Worm (Caenorhabditis elegans) whole organism, young adult: Measurements from ENCODE around the gene Y73B3A.8.

Source experiments
- B0035.1 ChIP-seq: sonication (generic microtip); optimal IDR thresholded peaks from 2 replicates; lab custom pipeline; 2016; ENCODE audit warnings: missing genetic modification characterization, mild to moderate bottlenecking, missing compliant biosample characterization, missing genotype, missing genetic modification reagents
- D2030.7 ChIP-seq: fragments of 200-800 bp; sonication (Bioruptor generic); IDR thresholded peaks from 2 replicates; pipeline ENCODE4 v1.3.6; 2022; ENCODE audit warnings: missing genetic modification reagents, missing genetic modification characterization, missing compliant biosample characterization
- F33H1.4 ChIP-seq: fragments of 200-800 bp; sonication (Bioruptor generic); IDR thresholded peaks from 2 replicates; pipeline ENCODE4 v1.3.6; 2022; ENCODE audit warnings: missing genetic modification reagents, missing genetic modification characterization, missing compliant biosample characterization
- Y53G8AR.9 ChIP-seq: fragments of 200-800 bp; sonication (Bioruptor generic); conservative IDR thresholded peaks from 2 replicates; pipeline ENCODE4 v1.3.6; 2022; ENCODE audit warnings: missing genetic modification reagents, missing genetic modification characterization, missing compliant biosample characterization
- Y79H2A.3 ChIP-seq: fragments of 200-800 bp; sonication (Bioruptor generic); conservative IDR thresholded peaks from 2 replicates; pipeline ENCODE4 v1.3.6; 2022; ENCODE audit warnings: missing genetic modification reagents, missing genetic modification characterization, missing compliant biosample characterization
- ZK185.1 ChIP-seq: sonication (generic microtip); optimal IDR thresholded peaks from 2 replicates; lab custom pipeline; 2016; ENCODE audit warnings: mild to moderate bottlenecking, missing genetic modification characterization, missing compliant biosample characterization; ENCODE audit not compliant: poor library complexity, severe bottlenecking
- ceh-100 ChIP-seq: fragments of 200-800 bp; sonication (Bioruptor generic); IDR thresholded peaks from 2 replicates; pipeline ENCODE4 v1.3.6; 2022; ENCODE audit warnings: missing genetic modification reagents, missing genetic modification characterization, missing compliant biosample characterization
- ceh-91 ChIP-seq: fragments of 200-800 bp; sonication (Bioruptor generic); IDR thresholded peaks from 2 replicates; pipeline ENCODE4 v1.3.6; 2022; ENCODE audit warnings: missing genetic modification reagents, missing genetic modification characterization, missing compliant biosample characterization
- dox-1 ChIP-seq: fragments of 200-800 bp; sonication (Bioruptor generic); IDR thresholded peaks from 2 replicates; pipeline ENCODE4 v1.3.6; 2022; ENCODE audit warnings: missing genetic modification reagents, missing genetic modification characterization, missing compliant biosample characterization
- egl-44 ChIP-seq: fragments of 200-800 bp; sonication (Bioruptor generic); IDR thresholded peaks from 2 replicates; pipeline ENCODE4 v1.3.6; 2022; ENCODE audit warnings: missing genetic modification reagents, missing genetic modification characterization, missing compliant biosample characterization
- egrh-3 ChIP-seq: fragments of 200-800 bp; sonication (Bioruptor generic); IDR thresholded peaks from 2 replicates; pipeline ENCODE4 v1.3.6; 2022; ENCODE audit warnings: missing genetic modification reagents, missing genetic modification characterization, missing compliant biosample characterization
- ekl-4 ChIP-seq: fragments of 200-800 bp; sonication (Bioruptor generic); IDR thresholded peaks from 2 replicates; pipeline ENCODE4 v1.3.6; 2022; ENCODE audit warnings: missing genetic modification reagents, missing genetic modification characterization, missing compliant biosample characterization
- hmg-1.2 ChIP-seq: fragments of 200-800 bp; sonication (Bioruptor generic); IDR thresholded peaks from 2 replicates; pipeline ENCODE4 v1.3.6; 2022; ENCODE audit warnings: missing genetic modification reagents, missing genetic modification characterization, missing compliant biosample characterization
- hsf-1 ChIP-seq: fragments of 200-800 bp; sonication (Bioruptor generic); IDR thresholded peaks from 2 replicates; pipeline ENCODE4 v1.3.6; 2022; ENCODE audit warnings: missing genetic modification reagents, missing genetic modification characterization, missing compliant biosample characterization
- lag-1 ChIP-seq: fragments of 200-800 bp; sonication (Bioruptor generic); IDR thresholded peaks from 2 replicates; pipeline ENCODE4 v1.3.6; 2022; ENCODE audit warnings: missing genetic modification reagents, missing genetic modification characterization, missing compliant biosample characterization
- lin-54 ChIP-seq: fragments of 200-800 bp; sonication (Bioruptor generic); optimal IDR thresholded peaks from 2 replicates; lab custom pipeline; 2018; ENCODE audit warnings: mild to moderate bottlenecking, missing genetic modification characterization, missing compliant biosample characterization
- lsl-1 ChIP-seq: fragments of 200-800 bp; sonication (Bioruptor generic); optimal IDR thresholded peaks from 2 replicates; lab custom pipeline; 2018; ENCODE audit warnings: mild to moderate bottlenecking, missing genetic modification characterization, moderate library complexity, missing compliant biosample characterization
- madf-6 ChIP-seq: fragments of 200-800 bp; sonication (Bioruptor generic); IDR thresholded peaks from 2 replicates; pipeline ENCODE4 v1.3.6; 2022; ENCODE audit warnings: missing genetic modification reagents, missing genetic modification characterization, missing compliant biosample characterization
- madf-8 ChIP-seq: fragments of 200-800 bp; sonication (Bioruptor generic); conservative IDR thresholded peaks from 2 replicates; pipeline ENCODE4 v1.3.6; 2022; ENCODE audit warnings: missing genetic modification reagents, missing genetic modification characterization, missing compliant biosample characterization
- mes-4 ChIP-seq: sonication (generic microtip); optimal IDR thresholded peaks from 2 replicates; lab custom pipeline; 2016; ENCODE audit warnings: missing genotype, missing genetic modification characterization, missing compliant biosample characterization
- nfya-1 ChIP-seq: sonication (generic microtip); optimal IDR thresholded peaks from 2 replicates; lab custom pipeline; 2017; ENCODE audit warnings: antibody characterized with exemption, missing compliant biosample characterization, missing genetic modification characterization, borderline replicate concordance; ENCODE audit not compliant: insufficient read depth
- nhr-120 ChIP-seq: fragments of 200-800 bp; sonication (Bioruptor generic); IDR thresholded peaks from 2 replicates; pipeline ENCODE4 v1.3.6; 2022; ENCODE audit warnings: missing genetic modification characterization, missing compliant biosample characterization
- pbrm-1 ChIP-seq: fragments of 200-800 bp; sonication (Bioruptor generic); IDR thresholded peaks from 2 replicates; pipeline ENCODE4 v1.3.6; 2022; ENCODE audit warnings: missing genetic modification reagents, missing genetic modification characterization, missing compliant biosample characterization
- rcor-1 ChIP-seq: fragments of 200-800 bp; sonication (Bioruptor generic); IDR thresholded peaks from 2 replicates; pipeline ENCODE4 v1.3.6; 2022; ENCODE audit warnings: missing genetic modification reagents, missing genetic modification characterization, missing compliant biosample characterization
- snpc-1.1 ChIP-seq: sonication (generic microtip); optimal IDR thresholded peaks from 2 replicates; lab custom pipeline; 2017; ENCODE audit warnings: missing genetic modification characterization, mild to moderate bottlenecking, missing compliant biosample characterization, antibody characterized with exemption, moderate library complexity, missing genotype, missing genetic modification reagents; ENCODE audit not compliant: insufficient read depth
- unc-130 ChIP-seq: sonication (generic microtip); optimal IDR thresholded peaks from 2 replicates; lab custom pipeline; 2016; ENCODE audit warnings: missing genetic modification reagents, missing genetic modification characterization, missing compliant biosample characterization
- xnd-1 ChIP-seq: sonication (generic microtip); optimal IDR thresholded peaks from 2 replicates; lab custom pipeline; 2016; ENCODE audit warnings: missing genotype, missing genetic modification reagents, missing genetic modification characterization, missing compliant biosample characterization
- zfh-2 ChIP-seq: fragments of 200-800 bp; sonication (Bioruptor generic); conservative IDR thresholded peaks from 2 replicates; pipeline ENCODE4 v1.3.6; 2022; ENCODE audit warnings: missing genetic modification reagents, missing genetic modification characterization, missing compliant biosample characterization

Gene Y73B3A.8

DNA sequence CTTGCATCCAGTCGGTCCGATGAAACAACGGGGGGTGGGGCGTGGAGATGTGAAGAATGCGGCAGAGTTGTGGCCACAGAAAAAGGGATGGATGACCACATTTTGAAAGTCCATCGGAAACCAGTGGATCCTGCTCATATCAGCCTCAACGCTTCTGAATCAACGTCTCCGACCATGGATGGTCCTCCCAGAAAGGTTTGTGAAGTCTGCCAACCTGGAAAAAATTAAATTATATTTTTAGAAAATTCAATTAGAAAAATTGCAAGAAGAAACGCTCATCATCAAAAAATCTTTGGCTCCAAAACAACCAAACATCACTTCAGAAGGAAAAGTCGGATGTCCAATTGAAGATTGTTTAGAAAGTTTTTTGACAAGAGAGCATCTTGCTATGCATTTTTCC is at the start of gene Y73B3A.8:
Gene Y73B3A.8, minus strand, starts transcription at position 101 of the 400 bp plus-strand sequence.
- TF ChIP-seq Y53G8AR.9 (GFP tag; lab: Robert Waterston, UW) (no peak), B0035.1 (no peak), zfh-2 (no peak), egl-44 (GFP tag; lab: Robert Waterston, UW) (no peak), ZK185.1 (tag; lab: Kevin White, UChicago) (no peak), lag-1 (GFP tag; lab: Robert Waterston, UW) (no peak), snpc-1.1 (no peak)
- TF ChIP-seq, all 124 proteins: peak for 0

DNA sequence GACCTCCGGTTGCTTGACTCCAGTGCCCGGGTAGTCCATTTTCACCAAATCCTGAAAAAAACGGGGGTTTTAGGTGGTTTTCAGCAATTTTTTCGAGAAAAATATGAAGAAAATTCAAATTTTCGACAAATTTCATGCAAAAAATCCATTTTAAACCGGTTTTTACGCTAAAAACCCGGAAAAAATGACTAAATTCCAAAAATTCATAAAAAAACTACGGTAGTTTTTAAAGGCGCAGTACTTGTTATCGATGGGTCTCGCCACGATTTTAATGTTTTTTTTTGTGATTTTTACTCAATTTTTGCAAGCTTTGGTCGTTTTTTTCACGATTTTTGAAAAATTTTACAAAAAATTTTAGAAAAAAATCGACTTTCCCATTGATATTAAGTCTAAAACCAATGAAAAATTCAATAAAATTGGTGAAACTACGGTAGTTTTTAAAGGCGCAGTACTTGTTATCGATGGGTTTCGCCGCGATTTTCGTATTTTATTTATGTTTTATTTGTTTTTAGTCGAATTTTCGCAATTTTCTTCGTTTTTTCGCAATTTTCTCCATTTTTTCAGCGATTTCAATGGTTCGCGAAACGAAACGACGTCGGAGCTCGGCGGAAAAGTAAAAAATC is 41.2 kb upstream of the Y73B3A.8 start, which contains the start of the genes T08D2.6 and chkr-1:
Gene T08D2.6, minus strand, starts transcription at position 51 of the 623 bp plus-strand sequence.
Gene chkr-1, plus strand, starts transcription at position 573 of the 623 bp plus-strand sequence.
- TF ChIP-seq ceh-91 (GFP tag; lab: Robert Waterston, UW) (peak; percentile 58; the same call in 1 of the 2 replicates), F33H1.4 (GFP tag; lab: Robert Waterston, UW) (peak; percentile 93), hmg-1.2 (0 out of 2 replicates have a peak, but pooled peaks have one; percentile 12), madf-6 (GFP tag; lab: Robert Waterston, UW) (peak; percentile 82), xnd-1 (tag; lab: Kevin White, UChicago) (peak; percentile 79), lsl-1 (peak; percentile 66), madf-8 (GFP tag; lab: Robert Waterston, UW) (peak; percentile 47), D2030.7 (GFP tag; lab: Robert Waterston, UW) (peak; percentile 80)

DNA sequence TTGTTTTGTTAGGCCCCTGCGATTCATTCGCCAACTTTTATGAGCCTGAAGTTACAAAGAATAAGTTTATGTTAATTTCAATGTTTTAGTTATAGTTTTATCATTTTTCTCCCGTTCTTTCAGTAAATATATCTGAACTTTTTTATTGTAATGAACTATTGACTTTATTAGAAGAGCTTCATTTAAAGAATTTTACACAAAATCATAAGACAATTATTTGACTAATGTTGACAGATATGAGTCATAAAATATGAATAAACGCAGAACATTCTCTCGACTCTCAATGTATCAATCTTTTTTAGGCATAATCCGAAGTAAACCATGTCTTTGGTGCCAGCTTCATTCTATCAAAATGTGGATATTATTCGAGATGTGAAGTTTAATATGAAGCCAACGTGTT is 36.0 kb upstream of the Y73B3A.8 start, which contains the start of the genes T08D2.5 and T08D2.4:
Gene T08D2.5, plus strand, starts transcription at position 301 of the 400 bp plus-strand sequence.
Gene T08D2.4, plus strand, starts transcription at position 322 of the 400 bp plus-strand sequence.
- TF ChIP-seq unc-130 (GFP tag; lab: Kevin White, UChicago) (no peak), nhr-120 (GFP tag; lab: Robert Waterston, UW) (no peak), mes-4 (tag; lab: Kevin White, UChicago) (no peak), lin-54 (no peak), nfya-1 (tag; lab: Kevin White, UChicago) (no peak)
- TF ChIP-seq, all 124 proteins: peak for 0

DNA sequence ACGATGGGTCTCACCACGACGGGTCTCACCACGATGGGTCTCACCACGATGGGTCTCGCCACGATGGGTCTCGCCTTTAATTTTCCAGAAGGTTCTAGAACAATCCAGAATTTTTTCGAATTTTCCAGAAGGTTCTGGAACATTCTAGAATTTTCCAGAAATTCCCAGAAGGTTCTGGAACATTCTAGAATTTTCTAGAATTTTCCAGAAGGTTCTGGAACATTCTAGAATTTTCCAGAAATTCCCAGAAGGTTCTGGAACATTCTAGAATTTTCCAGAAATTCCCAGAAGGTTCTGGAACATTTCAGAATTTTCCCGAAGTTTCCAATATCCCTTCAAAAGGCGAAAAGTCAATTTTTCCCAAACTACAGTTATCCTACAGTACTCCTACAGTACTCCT is 28.5 kb upstream of the Y73B3A.8 start:
- TF ChIP-seq pbrm-1 (GFP tag; lab: Robert Waterston, UW) (0 out of 2 replicates have a peak, but pooled peaks have one; percentile 47), dox-1 (GFP tag; lab: Robert Waterston, UW) (peak; percentile 82), madf-6 (GFP tag; lab: Robert Waterston, UW) (peak; percentile 50; the same call in 1 of the 2 replicates), egrh-3 (GFP tag; lab: Robert Waterston, UW) (0 out of 2 replicates have a peak, but pooled peaks have one; percentile 6), ekl-4 (GFP tag; lab: Robert Waterston, UW) (0 out of 2 replicates have a peak, but pooled peaks have one; percentile 14), hsf-1 (GFP tag; lab: Robert Waterston, UW) (peak; percentile 98), Y79H2A.3 (GFP tag; lab: Robert Waterston, UW) (0 out of 2 replicates have a peak, but pooled peaks have one; percentile 26), rcor-1 (GFP tag; lab: Robert Waterston, UW) (peak; percentile 32; the same call in 1 of the 2 replicates), F33H1.4 (GFP tag; lab: Robert Waterston, UW) (peak; percentile 6; the same call in 1 of the 2 replicates), ceh-100 (0 out of 2 replicates have a peak, but pooled peaks have one; percentile 50)

DNA sequence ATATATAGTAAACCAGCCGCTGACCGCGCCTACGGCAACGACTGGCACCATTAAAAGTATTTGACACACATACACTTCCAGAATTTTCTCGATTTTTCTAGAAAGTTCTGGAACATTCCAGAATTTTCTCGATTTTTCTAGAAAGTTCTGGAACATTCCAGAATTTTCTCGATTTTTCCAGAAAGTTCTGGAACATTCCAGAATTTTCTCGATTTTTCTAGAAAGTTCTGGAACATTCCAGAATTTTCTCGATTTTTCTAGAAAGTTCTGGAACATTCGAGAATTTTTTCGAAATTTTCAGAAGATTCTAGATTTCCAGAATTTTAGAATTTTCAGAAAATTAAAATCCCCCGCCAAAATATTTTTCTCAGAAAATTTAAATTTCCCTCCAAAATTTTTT is 27.5 kb upstream of the Y73B3A.8 start:
- TF ChIP-seq madf-6 (GFP tag; lab: Robert Waterston, UW) (0 out of 2 replicates have a peak, but pooled peaks have one; percentile 16), hsf-1 (GFP tag; lab: Robert Waterston, UW) (peak; percentile 93), dox-1 (GFP tag; lab: Robert Waterston, UW) (peak; percentile 64)
